Worm (Caenorhabditis elegans) whole organism, midembryonic: ENCODE measurements around the gene sru-28.

Experiments used
- T22C8.4 ChIP-seq: fragments of 200-800 bp; sonication (Bioruptor generic); IDR thresholded peaks from 2 replicates; pipeline ENCODE4 v1.3.6; 2022; ENCODE audit warnings: missing genetic modification characterization, missing compliant biosample characterization
- cog-1 ChIP-seq: sonication (generic microtip); optimal IDR thresholded peaks from 2 replicates; lab custom pipeline; 2016; ENCODE audit warnings: missing genetic modification characterization, missing compliant biosample characterization
- flt-1 ChIP-seq: fragments of 200-800 bp; sonication (Bioruptor generic); IDR thresholded peaks from 2 replicates; pipeline ENCODE4 v1.3.6; 2022; ENCODE audit warnings: missing genetic modification characterization, missing compliant biosample characterization
- klf-2 ChIP-seq: fragments of 200-800 bp; sonication (Bioruptor generic); conservative IDR thresholded peaks from 2 replicates; pipeline ENCODE4 v1.3.6; 2022; ENCODE audit warnings: missing genetic modification reagents, missing genetic modification characterization, missing compliant biosample characterization
- med-1 ChIP-seq: sonication (generic microtip); optimal IDR thresholded peaks from 2 replicates; lab custom pipeline; 2017; ENCODE audit warnings: missing genetic modification characterization, mild to moderate bottlenecking, missing compliant biosample characterization, antibody characterized with exemption, missing genetic modification reagents; ENCODE audit not compliant: insufficient read depth
- ref-1 ChIP-seq: fragments of 200-800 bp; sonication (Bioruptor generic); conservative IDR thresholded peaks from 2 replicates; pipeline ENCODE4 v1.3.6; 2022; ENCODE audit warnings: missing genetic modification reagents, missing genetic modification characterization, missing compliant biosample characterization
- tab-1 ChIP-seq: fragments of 200-800 bp; sonication (Bioruptor generic); IDR thresholded peaks from 2 replicates; pipeline ENCODE4 v1.3.6; 2022; ENCODE audit warnings: missing genetic modification characterization, missing compliant biosample characterization
- ztf-23 ChIP-seq: fragments of 200-800 bp; sonication (Bioruptor generic); IDR thresholded peaks from 2 replicates; pipeline ENCODE4 v1.3.6; 2022; ENCODE audit warnings: missing genetic modification reagents, missing genetic modification characterization, missing compliant biosample characterization
- ztf-29 ChIP-seq: fragments of 200-800 bp; sonication (Bioruptor generic); IDR thresholded peaks from 2 replicates; pipeline ENCODE4 v1.3.6; 2022; ENCODE audit warnings: missing genetic modification reagents, missing genetic modification characterization, missing compliant biosample characterization

The sru-28 gene

DNA sequence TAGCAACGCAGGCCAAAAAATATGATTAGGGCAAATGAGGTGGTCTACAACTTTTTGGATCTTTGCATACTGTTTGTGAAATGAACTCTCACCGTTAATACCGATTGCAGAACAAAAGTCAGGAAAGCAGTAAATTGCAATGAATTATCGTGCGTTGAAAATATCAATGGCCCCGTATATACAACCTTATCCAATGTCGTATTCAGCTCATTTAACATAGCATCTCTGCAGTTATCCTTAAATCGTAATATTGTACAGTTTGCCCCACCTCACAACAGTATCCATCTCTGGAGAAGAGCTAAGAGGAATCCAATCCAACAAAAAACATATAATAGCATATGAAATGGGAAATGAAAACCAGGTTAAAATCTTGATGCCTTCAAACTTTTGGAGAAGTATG is 26.4 kb downstream of the sru-28 start:
- no peak for TF ChIP-seq flt-1 (GFP tag; lab: Robert Waterston, UW)
- no peak for TF ChIP-seq T22C8.4 (GFP tag; lab: Robert Waterston, UW)
- no peak for TF ChIP-seq ref-1 (GFP tag; lab: Robert Waterston, UW)
- no peak for TF ChIP-seq klf-2 (GFP tag; lab: Robert Waterston, UW)
- TF ChIP-seq ztf-23 (GFP tag; lab: Robert Waterston, UW), result no peak
- TF ChIP-seq ztf-29 (GFP tag; lab: Robert Waterston, UW), result no peak
- TF ChIP-seq cog-1 (tag; lab: Kevin White, UChicago), result no peak
- no peak for TF ChIP-seq tab-1 (GFP tag; lab: Robert Waterston, UW)
- TF ChIP-seq med-1 (GFP tag; lab: Kevin White, UChicago), result no peak

DNA sequence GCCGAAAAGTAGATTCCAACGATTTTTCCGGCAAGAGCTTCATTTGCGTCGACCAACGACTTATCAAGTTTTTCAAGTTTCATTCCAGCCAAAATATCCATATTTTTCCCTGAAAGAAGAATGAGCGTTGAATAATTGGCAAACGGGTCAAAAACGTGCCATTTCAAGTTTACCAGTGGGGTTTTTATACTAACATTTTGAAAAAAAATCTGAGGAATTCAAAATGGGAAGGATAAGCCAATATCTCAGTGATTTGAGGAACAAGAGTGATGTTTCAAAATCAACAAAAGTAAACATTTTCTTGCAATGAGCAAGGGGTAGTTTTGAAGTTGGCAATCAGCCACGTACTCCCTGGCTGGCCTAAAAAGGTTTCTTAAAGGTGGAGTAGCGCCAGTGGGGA is 28.2 kb downstream of the sru-28 start, which contains the start of gene trx-5:
TSS of gene trx-5 (minus strand) at position 101 of the 400 bp plus-strand sequence.
- TF ChIP-seq tab-1 (GFP tag; lab: Robert Waterston, UW) (no peak), ref-1 (GFP tag; lab: Robert Waterston, UW) (no peak), ztf-29 (GFP tag; lab: Robert Waterston, UW) (no peak), T22C8.4 (GFP tag; lab: Robert Waterston, UW) (no peak), klf-2 (GFP tag; lab: Robert Waterston, UW) (no peak), flt-1 (GFP tag; lab: Robert Waterston, UW) (no peak), med-1 (GFP tag; lab: Kevin White, UChicago) (no peak), cog-1 (tag; lab: Kevin White, UChicago) (no peak), ztf-23 (GFP tag; lab: Robert Waterston, UW) (no peak)

DNA sequence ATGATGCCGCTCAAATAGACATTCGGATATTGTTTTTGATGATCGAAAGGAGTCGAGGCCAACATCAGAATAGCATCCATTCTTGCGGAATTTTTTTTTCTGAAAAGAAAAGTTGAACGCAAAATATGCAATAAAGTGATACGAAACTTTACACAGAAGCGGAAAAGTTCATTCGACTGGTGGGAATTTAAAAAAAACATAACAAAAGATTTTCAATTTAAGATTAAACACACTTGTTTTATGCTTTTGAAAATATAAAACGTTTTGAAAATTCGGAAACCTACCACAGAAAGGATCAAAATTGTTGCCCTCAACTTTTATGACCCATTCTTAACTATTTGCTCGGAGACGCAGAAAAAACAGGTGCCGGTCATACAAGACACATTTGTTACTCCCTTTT is 30.9 kb downstream of the sru-28 start, which contains the start of gene K02H11.9:
TSS of gene K02H11.9 (minus strand) at position 101 of the 400 bp plus-strand sequence.
- no peak for TF ChIP-seq ztf-23 (GFP tag; lab: Robert Waterston, UW)
- TF ChIP-seq cog-1 (tag; lab: Kevin White, UChicago), result no peak

DNA sequence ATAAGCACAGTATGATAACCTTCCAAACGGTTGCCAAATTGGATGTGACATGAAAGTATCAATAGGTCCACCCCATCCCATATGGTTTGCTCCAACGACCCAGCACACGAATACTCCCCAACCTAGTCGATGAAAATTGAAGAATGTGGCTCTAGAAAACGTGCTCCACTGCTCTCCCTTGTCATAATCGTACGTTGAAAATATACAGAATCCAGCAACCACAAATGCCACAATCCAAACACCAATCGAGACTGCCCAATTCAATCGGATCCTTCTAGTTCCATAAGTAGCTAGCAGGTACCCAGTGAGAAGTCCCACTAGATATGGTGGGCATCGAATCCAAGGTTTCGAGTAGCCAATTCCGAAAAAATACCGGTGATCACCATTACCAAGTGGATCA is 32.7 kb downstream of the sru-28 start:
- no peak for TF ChIP-seq med-1 (GFP tag; lab: Kevin White, UChicago)
- no peak for TF ChIP-seq klf-2 (GFP tag; lab: Robert Waterston, UW)
- no peak for TF ChIP-seq T22C8.4 (GFP tag; lab: Robert Waterston, UW)
- no peak for TF ChIP-seq ztf-23 (GFP tag; lab: Robert Waterston, UW)
- no peak for TF ChIP-seq flt-1 (GFP tag; lab: Robert Waterston, UW)
- TF ChIP-seq tab-1 (GFP tag; lab: Robert Waterston, UW), result no peak
- no peak for TF ChIP-seq ztf-29 (GFP tag; lab: Robert Waterston, UW)
- TF ChIP-seq ref-1 (GFP tag; lab: Robert Waterston, UW), result no peak
- no peak for TF ChIP-seq cog-1 (tag; lab: Kevin White, UChicago)

DNA sequence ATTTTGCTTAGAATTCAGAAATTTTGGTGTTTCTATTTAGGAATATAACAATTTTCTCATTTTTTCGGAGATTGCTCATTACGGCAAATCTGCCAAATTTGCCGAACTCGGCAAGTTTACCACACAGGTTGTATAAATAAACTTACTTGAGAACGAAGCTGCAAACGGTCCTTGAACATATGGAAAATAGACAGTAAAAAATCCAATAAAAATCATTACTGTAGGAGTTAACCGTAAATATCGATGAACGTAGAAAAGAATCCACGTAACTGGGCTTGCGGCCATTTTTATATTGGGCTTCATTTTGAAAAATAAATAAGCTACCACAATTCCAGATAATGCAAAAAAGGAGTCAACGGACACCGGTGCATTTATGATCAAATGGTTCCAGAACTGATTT is 34.2 kb downstream of the sru-28 start:
- no peak for TF ChIP-seq ztf-23 (GFP tag; lab: Robert Waterston, UW)
- TF ChIP-seq ztf-29 (GFP tag; lab: Robert Waterston, UW), result no peak
- TF ChIP-seq T22C8.4 (GFP tag; lab: Robert Waterston, UW), result no peak
- no peak for TF ChIP-seq cog-1 (tag; lab: Kevin White, UChicago)
- no peak for TF ChIP-seq ref-1 (GFP tag; lab: Robert Waterston, UW)
- no peak for TF ChIP-seq klf-2 (GFP tag; lab: Robert Waterston, UW)
- TF ChIP-seq flt-1 (GFP tag; lab: Robert Waterston, UW), result no peak
- TF ChIP-seq med-1 (GFP tag; lab: Kevin White, UChicago), result no peak
- TF ChIP-seq tab-1 (GFP tag; lab: Robert Waterston, UW), result no peak

DNA sequence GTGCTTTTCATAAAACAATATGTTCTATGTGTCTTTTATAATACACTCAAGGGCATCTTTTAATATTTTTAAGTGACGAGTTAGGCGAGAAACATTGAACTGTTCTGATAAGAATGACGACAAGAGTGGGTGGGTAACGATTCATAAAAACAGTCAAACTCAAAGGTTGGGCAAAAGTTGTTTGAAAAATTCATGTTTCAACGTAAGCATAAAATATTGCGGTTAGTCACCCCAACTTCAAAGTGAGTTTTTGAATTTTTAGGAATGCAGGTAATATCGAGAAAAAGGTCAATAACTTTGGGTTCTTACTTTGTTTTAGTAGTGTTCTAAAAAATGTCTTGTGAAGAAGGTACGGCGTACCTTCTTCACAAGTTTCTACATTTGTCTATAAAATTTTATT is 35.7 kb downstream of the sru-28 start, which contains the start of gene oac-31:
TSS of gene oac-31 (minus strand) at position 101 of the 400 bp plus-strand sequence.
- TF ChIP-seq ztf-23 (GFP tag; lab: Robert Waterston, UW) (no peak), cog-1 (tag; lab: Kevin White, UChicago) (no peak), flt-1 (GFP tag; lab: Robert Waterston, UW) (no peak), med-1 (GFP tag; lab: Kevin White, UChicago) (no peak), klf-2 (GFP tag; lab: Robert Waterston, UW) (no peak), T22C8.4 (GFP tag; lab: Robert Waterston, UW) (no peak), ref-1 (GFP tag; lab: Robert Waterston, UW) (no peak), ztf-29 (GFP tag; lab: Robert Waterston, UW) (no peak), tab-1 (GFP tag; lab: Robert Waterston, UW) (no peak)

DNA sequence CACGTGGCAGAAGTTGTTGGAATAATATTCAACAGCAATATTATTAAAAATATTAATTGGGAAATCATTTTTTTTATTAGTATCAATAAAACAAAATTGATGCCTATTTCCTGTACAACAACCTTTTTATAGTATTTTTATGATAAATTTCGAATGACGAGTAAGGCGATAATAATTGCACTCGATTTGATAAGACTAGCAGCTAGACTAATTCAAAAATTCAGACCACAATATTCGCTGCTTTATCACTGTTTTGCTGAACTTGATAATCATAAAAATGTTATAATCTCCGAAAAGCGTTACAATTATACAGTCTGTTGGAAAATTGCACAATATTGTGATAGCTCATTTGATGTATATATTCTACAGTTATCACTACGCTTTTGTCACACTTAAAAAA is 39.6 kb downstream of the sru-28 start, which contains the start of gene oac-32:
TSS of gene oac-32 (minus strand) at position 90 of the 400 bp plus-strand sequence.
- TF ChIP-seq ref-1 (GFP tag; lab: Robert Waterston, UW) (no peak), med-1 (GFP tag; lab: Kevin White, UChicago) (no peak), klf-2 (GFP tag; lab: Robert Waterston, UW) (no peak), cog-1 (tag; lab: Kevin White, UChicago) (no peak), ztf-23 (GFP tag; lab: Robert Waterston, UW) (no peak), ztf-29 (GFP tag; lab: Robert Waterston, UW) (no peak), flt-1 (GFP tag; lab: Robert Waterston, UW) (no peak)

DNA sequence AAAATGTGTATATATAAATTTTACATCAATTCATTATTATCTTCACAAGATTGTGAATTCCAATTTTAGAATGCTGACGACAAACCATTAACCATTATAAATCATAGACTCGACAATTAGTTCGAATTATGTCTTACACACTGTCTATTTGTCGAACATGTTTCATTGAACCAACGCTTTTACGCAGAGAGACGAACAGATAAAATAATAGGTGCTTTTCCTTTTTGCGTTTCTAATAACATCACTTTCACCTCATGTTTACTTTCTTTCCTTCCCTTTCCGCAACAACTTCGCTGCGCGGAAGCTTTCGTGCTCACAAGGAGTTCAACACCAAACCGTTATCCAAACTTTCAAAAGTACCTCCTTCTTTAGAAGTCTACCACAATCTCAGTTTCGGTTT is 41.7 kb downstream of the sru-28 start, which contains the start of gene F52F10.2:
TSS of gene F52F10.2 (plus strand) at position 301 of the 400 bp plus-strand sequence.
- no peak for TF ChIP-seq ref-1 (GFP tag; lab: Robert Waterston, UW)
- TF ChIP-seq klf-2 (GFP tag; lab: Robert Waterston, UW), result no peak
- no peak for TF ChIP-seq ztf-23 (GFP tag; lab: Robert Waterston, UW)
- TF ChIP-seq flt-1 (GFP tag; lab: Robert Waterston, UW), result no peak
- no peak for TF ChIP-seq tab-1 (GFP tag; lab: Robert Waterston, UW)
- TF ChIP-seq med-1 (GFP tag; lab: Kevin White, UChicago), result no peak
- TF ChIP-seq ztf-29 (GFP tag; lab: Robert Waterston, UW), result no peak

DNA sequence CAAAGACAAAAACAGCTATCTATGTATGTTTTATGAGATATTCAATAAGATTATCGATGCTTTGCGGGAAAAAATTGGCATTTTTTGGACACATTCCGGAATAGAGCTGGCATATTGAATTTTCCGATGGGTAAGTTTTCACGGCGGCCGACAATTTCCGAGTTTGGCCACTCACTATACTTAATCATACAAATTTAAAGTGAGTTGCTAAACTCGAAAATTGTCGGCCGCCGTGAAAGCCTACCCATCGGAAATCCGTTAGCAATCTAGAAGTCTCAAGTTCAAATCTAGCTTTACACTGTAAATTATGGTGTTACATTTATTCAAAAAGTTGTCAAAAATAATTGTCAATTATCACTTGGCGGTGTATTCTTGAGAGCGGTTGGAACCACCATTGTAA is 44.6 kb downstream of the sru-28 start:
- no peak for TF ChIP-seq ref-1 (GFP tag; lab: Robert Waterston, UW)
- TF ChIP-seq flt-1 (GFP tag; lab: Robert Waterston, UW), result no peak
- no peak for TF ChIP-seq ztf-29 (GFP tag; lab: Robert Waterston, UW)
- TF ChIP-seq tab-1 (GFP tag; lab: Robert Waterston, UW), result no peak
- no peak for TF ChIP-seq T22C8.4 (GFP tag; lab: Robert Waterston, UW)
- TF ChIP-seq cog-1 (tag; lab: Kevin White, UChicago), result no peak
- TF ChIP-seq ztf-23 (GFP tag; lab: Robert Waterston, UW), result no peak
- TF ChIP-seq med-1 (GFP tag; lab: Kevin White, UChicago), result no peak
- TF ChIP-seq klf-2 (GFP tag; lab: Robert Waterston, UW), result no peak
